Worm (Caenorhabditis elegans) whole organism, young adult: ENCODE data around the gene nhr-97.

Source experiments
- B0019.2 ChIP-seq: fragments of 200-800 bp; sonication (Bioruptor generic); conservative IDR thresholded peaks from 2 replicates; pipeline ENCODE4 v1.3.6; 2022; ENCODE audit warnings: missing genetic modification reagents, missing genetic modification characterization, missing compliant biosample characterization
- B0261.1 ChIP-seq: sonication (generic microtip); optimal IDR thresholded peaks from 2 replicates; lab custom pipeline; 2016; ENCODE audit warnings: mild to moderate bottlenecking, missing genetic modification characterization, moderate library complexity, missing compliant biosample characterization
- C06A6.2 ChIP-seq: fragments of 200-800 bp; sonication (Bioruptor generic); conservative IDR thresholded peaks from 2 replicates; pipeline ENCODE4 v1.3.6; 2022; ENCODE audit warnings: missing genetic modification characterization, missing compliant biosample characterization
- F49E8.2 ChIP-seq: sonication (generic microtip); optimal IDR thresholded peaks from 3 replicates; lab custom pipeline; 2017; ENCODE audit warnings: missing genetic modification characterization, mild to moderate bottlenecking, missing compliant biosample characterization, antibody characterized with exemption, moderate library complexity; ENCODE audit not compliant: insufficient read depth
- Y53G8AR.9 ChIP-seq: fragments of 200-800 bp; sonication (Bioruptor generic); conservative IDR thresholded peaks from 2 replicates; pipeline ENCODE4 v1.3.6; 2022; ENCODE audit warnings: missing genetic modification reagents, missing genetic modification characterization, missing compliant biosample characterization
- Y67H2A.10 ChIP-seq: fragments of 200-800 bp; sonication (Bioruptor generic); conservative IDR thresholded peaks from 2 replicates; pipeline ENCODE4 v1.3.6; 2022; ENCODE audit warnings: missing genetic modification reagents, missing genetic modification characterization, missing compliant biosample characterization
- Y79H2A.3 ChIP-seq: fragments of 200-800 bp; sonication (Bioruptor generic); conservative IDR thresholded peaks from 2 replicates; pipeline ENCODE4 v1.3.6; 2022; ENCODE audit warnings: missing genetic modification reagents, missing genetic modification characterization, missing compliant biosample characterization
- ama-1 ChIP-seq, 3 experiments: fragments of 150-350 bp in 1 of 3; sonication (generic microtip) in 2 of 3; optimal IDR thresholded peaks; 2 replicates each; lab custom pipeline; 2014 to 2018; ENCODE audit warnings: missing biosample characterization in 2 of 3, missing genetic modification characterization in 2 of 3, missing genetic modification reagents in 2 of 3
- aptf-2 ChIP-seq: fragments of 200-800 bp; sonication (Bioruptor generic); conservative IDR thresholded peaks from 2 replicates; pipeline ENCODE4 v1.3.6; 2022; ENCODE audit warnings: missing genetic modification reagents, missing genetic modification characterization, missing compliant biosample characterization
- bed-1 ChIP-seq: fragments of 200-800 bp; sonication (Bioruptor generic); IDR thresholded peaks from 2 replicates; pipeline ENCODE4 v1.3.6; 2022; ENCODE audit warnings: missing genetic modification reagents, missing genetic modification characterization, missing compliant biosample characterization
- bed-2 ChIP-seq: fragments of 200-800 bp; sonication (Bioruptor generic); IDR thresholded peaks from 2 replicates; pipeline ENCODE4 v1.3.6; 2022; ENCODE audit warnings: missing genetic modification reagents, missing genetic modification characterization, missing compliant biosample characterization
- cebp-1 ChIP-seq, 2 experiments: fragments of 200-800 bp in 1 of 2; sonication (Bioruptor generic) in 1 of 2; sonication (generic microtip) in 1 of 2; IDR thresholded peaks in 1 of 2; optimal IDR thresholded peaks in 1 of 2; 2 replicates each; pipeline versions ENCODE4 v1.3.6 to Lab custom; 2017 to 2022; ENCODE audit warnings: missing compliant biosample characterization in 2 of 2, missing genetic modification characterization in 2 of 2, mild to moderate bottlenecking in 1 of 2, missing genetic modification reagents in 1 of 2, moderate library complexity in 1 of 2
- ceh-100 ChIP-seq: fragments of 200-800 bp; sonication (Bioruptor generic); IDR thresholded peaks from 2 replicates; pipeline ENCODE4 v1.3.6; 2022; ENCODE audit warnings: missing genetic modification reagents, missing genetic modification characterization, missing compliant biosample characterization
- ceh-40 ChIP-seq: fragments of 200-800 bp; sonication (Bioruptor generic); IDR thresholded peaks from 2 replicates; pipeline ENCODE4 v1.3.6; 2022; ENCODE audit warnings: missing genetic modification characterization, missing compliant biosample characterization
- ceh-79 ChIP-seq: sonication (generic microtip); optimal IDR thresholded peaks from 2 replicates; lab custom pipeline; 2017; ENCODE audit warnings: mild to moderate bottlenecking, missing genetic modification characterization, missing compliant biosample characterization
- ceh-91 ChIP-seq: fragments of 200-800 bp; sonication (Bioruptor generic); IDR thresholded peaks from 2 replicates; pipeline ENCODE4 v1.3.6; 2022; ENCODE audit warnings: missing genetic modification reagents, missing genetic modification characterization, missing compliant biosample characterization
- egl-18 ChIP-seq: fragments of 200-800 bp; sonication (Bioruptor generic); IDR thresholded peaks from 2 replicates; pipeline ENCODE4 v1.3.6; 2022; ENCODE audit warnings: missing genetic modification reagents, missing genetic modification characterization, missing compliant biosample characterization
- egl-44 ChIP-seq: fragments of 200-800 bp; sonication (Bioruptor generic); IDR thresholded peaks from 2 replicates; pipeline ENCODE4 v1.3.6; 2022; ENCODE audit warnings: missing genetic modification reagents, missing genetic modification characterization, missing compliant biosample characterization
- fkh-3 ChIP-seq: sonication (generic microtip); optimal IDR thresholded peaks from 2 replicates; lab custom pipeline; 2016; ENCODE audit warnings: mild to moderate bottlenecking, missing genetic modification characterization, missing compliant biosample characterization
- him-1 ChIP-seq: sonication (generic microtip); optimal IDR thresholded peaks from 2 replicates; lab custom pipeline; 2016; ENCODE audit warnings: missing genotype, missing genetic modification reagents, missing genetic modification characterization, missing compliant biosample characterization
- hmg-1.2 ChIP-seq: fragments of 200-800 bp; sonication (Bioruptor generic); IDR thresholded peaks from 2 replicates; pipeline ENCODE4 v1.3.6; 2022; ENCODE audit warnings: missing genetic modification reagents, missing genetic modification characterization, missing compliant biosample characterization
- hsf-1 ChIP-seq: fragments of 200-800 bp; sonication (Bioruptor generic); IDR thresholded peaks from 2 replicates; pipeline ENCODE4 v1.3.6; 2022; ENCODE audit warnings: missing genetic modification reagents, missing genetic modification characterization, missing compliant biosample characterization
- lag-1 ChIP-seq: fragments of 200-800 bp; sonication (Bioruptor generic); IDR thresholded peaks from 2 replicates; pipeline ENCODE4 v1.3.6; 2022; ENCODE audit warnings: missing genetic modification reagents, missing genetic modification characterization, missing compliant biosample characterization
- let-526 ChIP-seq: fragments of 200-800 bp; sonication (Bioruptor generic); IDR thresholded peaks from 2 replicates; pipeline ENCODE4 v1.3.6; 2022; ENCODE audit warnings: missing genetic modification reagents, missing genetic modification characterization, missing compliant biosample characterization
- lin-35 ChIP-seq, 3 experiments: fragments of 150-350 bp in 2 of 3; sonication (generic microtip) in 1 of 3; optimal IDR thresholded peaks; 2 replicates each; lab custom pipeline; 2014 to 2018; ENCODE audit warnings: missing biosample characterization in 3 of 3, missing genetic modification characterization in 3 of 3, missing genetic modification reagents in 3 of 3
- lsl-1 ChIP-seq: fragments of 200-800 bp; sonication (Bioruptor generic); optimal IDR thresholded peaks from 2 replicates; lab custom pipeline; 2018; ENCODE audit warnings: mild to moderate bottlenecking, missing genetic modification characterization, moderate library complexity, missing compliant biosample characterization
- madf-3 ChIP-seq: fragments of 200-800 bp; sonication (Bioruptor generic); IDR thresholded peaks from 2 replicates; pipeline ENCODE4 v1.3.6; 2022; ENCODE audit warnings: missing genetic modification reagents, missing genetic modification characterization, missing compliant biosample characterization
- madf-8 ChIP-seq: fragments of 200-800 bp; sonication (Bioruptor generic); conservative IDR thresholded peaks from 2 replicates; pipeline ENCODE4 v1.3.6; 2022; ENCODE audit warnings: missing genetic modification reagents, missing genetic modification characterization, missing compliant biosample characterization
- mcd-1 ChIP-seq: fragments of 200-800 bp; sonication (Bioruptor generic); IDR thresholded peaks from 2 replicates; pipeline ENCODE4 v1.3.6; 2022; ENCODE audit warnings: missing genetic modification reagents, missing genetic modification characterization, missing compliant biosample characterization
- mes-4 ChIP-seq: sonication (generic microtip); optimal IDR thresholded peaks from 2 replicates; lab custom pipeline; 2016; ENCODE audit warnings: missing genotype, missing genetic modification characterization, missing compliant biosample characterization
- nfyb-1 ChIP-seq: fragments of 200-800 bp; sonication (Bioruptor generic); IDR thresholded peaks from 2 replicates; pipeline ENCODE4 v1.3.6; 2022; ENCODE audit warnings: missing genetic modification reagents, missing genetic modification characterization, missing compliant biosample characterization
- nhr-179 ChIP-seq: sonication (generic microtip); optimal IDR thresholded peaks from 2 replicates; lab custom pipeline; 2016; ENCODE audit warnings: mild to moderate bottlenecking, missing genetic modification characterization, missing compliant biosample characterization
- nhr-80 ChIP-seq: sonication (generic microtip); optimal IDR thresholded peaks from 2 replicates; lab custom pipeline; 2016; ENCODE audit warnings: missing genetic modification characterization, missing compliant biosample characterization
- pbrm-1 ChIP-seq: fragments of 200-800 bp; sonication (Bioruptor generic); IDR thresholded peaks from 2 replicates; pipeline ENCODE4 v1.3.6; 2022; ENCODE audit warnings: missing genetic modification reagents, missing genetic modification characterization, missing compliant biosample characterization
- pha-4 ChIP-seq: fragments of 150-350 bp; sonication (generic microtip); optimal IDR thresholded peaks from 2 replicates; lab custom pipeline; 2014; ENCODE audit warnings: missing biosample characterization, missing genetic modification reagents, missing genetic modification characterization
- rcor-1 ChIP-seq: fragments of 200-800 bp; sonication (Bioruptor generic); IDR thresholded peaks from 2 replicates; pipeline ENCODE4 v1.3.6; 2022; ENCODE audit warnings: missing genetic modification reagents, missing genetic modification characterization, missing compliant biosample characterization
- sdz-38 ChIP-seq: sonication (generic microtip); optimal IDR thresholded peaks from 2 replicates; lab custom pipeline; 2016; ENCODE audit warnings: missing genotype, missing genetic modification characterization, missing compliant biosample characterization
- snpc-4 ChIP-seq, 5 experiments: fragments of 150-350 bp in 1 of 5; sonication (generic microtip) in 4 of 5; optimal IDR thresholded peaks; 2 replicates each; lab custom pipeline; 2014 to 2018; ENCODE audit warnings: missing genetic modification characterization in 5 of 5, missing biosample characterization in 3 of 5, antibody characterized with exemption in 2 of 5, mild to moderate bottlenecking in 2 of 5, missing compliant biosample characterization in 2 of 5, missing genotype in 2 of 5, moderate library complexity in 2 of 5, missing genetic modification reagents in 1 of 5
- tbx-9 ChIP-seq: sonication (generic microtip); optimal IDR thresholded peaks from 2 replicates; lab custom pipeline; 2016; ENCODE audit warnings: borderline replicate concordance, missing genetic modification characterization, inconsistent platforms, missing compliant biosample characterization
- tlf-1 ChIP-seq: fragments of 200-800 bp; sonication (Bioruptor generic); optimal IDR thresholded peaks from 2 replicates; lab custom pipeline; 2018; ENCODE audit warnings: mild to moderate bottlenecking, missing genetic modification characterization, missing compliant biosample characterization
- unc-62 ChIP-seq: fragments of 150-350 bp; optimal IDR thresholded peaks from 2 replicates; lab custom pipeline; 2014; ENCODE audit warnings: missing biosample characterization, missing genetic modification reagents, missing genetic modification characterization
- xnd-1 ChIP-seq: sonication (generic microtip); optimal IDR thresholded peaks from 2 replicates; lab custom pipeline; 2016; ENCODE audit warnings: missing genotype, missing genetic modification reagents, missing genetic modification characterization, missing compliant biosample characterization
- ztf-26 ChIP-seq: sonication (generic microtip); optimal IDR thresholded peaks from 2 replicates; lab custom pipeline; 2017; ENCODE audit warnings: missing genetic modification characterization, missing compliant biosample characterization
- ztf-28 ChIP-seq: fragments of 200-800 bp; sonication (Bioruptor generic); IDR thresholded peaks from 2 replicates; pipeline ENCODE4 v1.3.6; 2022; ENCODE audit warnings: missing genetic modification reagents, missing genetic modification characterization, missing compliant biosample characterization
- ztf-6 ChIP-seq: fragments of 200-800 bp; sonication (Bioruptor generic); IDR thresholded peaks from 2 replicates; pipeline ENCODE4 v1.3.6; 2022; ENCODE audit warnings: missing genetic modification reagents, missing genetic modification characterization, missing compliant biosample characterization

nhr-97 gene

DNA sequence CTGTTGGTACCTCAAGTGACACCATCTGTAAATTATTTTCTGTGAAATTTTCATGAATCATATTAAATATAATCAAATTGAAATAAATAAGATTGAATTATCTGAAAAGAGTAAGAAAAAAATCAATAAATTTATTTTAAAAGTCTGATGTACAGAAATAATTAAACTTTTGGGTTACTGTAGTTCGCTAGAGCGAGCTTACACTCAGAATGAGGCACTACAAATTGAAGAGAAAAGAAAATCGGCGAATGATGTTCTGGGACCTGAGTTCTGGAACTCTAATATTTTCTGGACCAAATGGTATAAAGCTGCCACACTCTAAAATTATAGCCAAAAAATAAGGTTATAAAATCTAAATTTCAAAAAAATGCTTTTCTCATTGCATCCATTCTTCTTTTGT is 23.5 kb upstream of the nhr-97 start:
- TF ChIP-seq snpc-4 (GFP tag; optimal IDR thresholded peaks at IDR 0.05; lab: Kevin White, UChicago) (no peak), snpc-4 (tag; optimal IDR thresholded peaks at IDR 0.05; lab: Kevin White, UChicago) (peak in 1 of 4 experiments; percentile 7), him-1 (tag; lab: Kevin White, UChicago) (peak; percentile 9), fkh-3 (tag; lab: Kevin White, UChicago) (no peak), pbrm-1 (no peak), ztf-28 (GFP tag; lab: Robert Waterston, UW) (no peak), ceh-40 (GFP tag; lab: Robert Waterston, UW) (no peak), nhr-179 (no peak), egl-44 (no peak), ztf-6 (no peak), egl-18 (GFP tag; lab: Robert Waterston, UW) (no peak), madf-3 (GFP tag; lab: Robert Waterston, UW) (no peak), hsf-1 (no peak), lsl-1 (GFP tag; lab: Kevin White, UChicago) (peak; percentile 84), mes-4 (no peak), ceh-100 (GFP tag; lab: Robert Waterston, UW) (peak; percentile 64), mcd-1 (GFP tag; lab: Robert Waterston, UW) (0 out of 2 replicates have a peak, but pooled peaks have one; percentile 26)

DNA sequence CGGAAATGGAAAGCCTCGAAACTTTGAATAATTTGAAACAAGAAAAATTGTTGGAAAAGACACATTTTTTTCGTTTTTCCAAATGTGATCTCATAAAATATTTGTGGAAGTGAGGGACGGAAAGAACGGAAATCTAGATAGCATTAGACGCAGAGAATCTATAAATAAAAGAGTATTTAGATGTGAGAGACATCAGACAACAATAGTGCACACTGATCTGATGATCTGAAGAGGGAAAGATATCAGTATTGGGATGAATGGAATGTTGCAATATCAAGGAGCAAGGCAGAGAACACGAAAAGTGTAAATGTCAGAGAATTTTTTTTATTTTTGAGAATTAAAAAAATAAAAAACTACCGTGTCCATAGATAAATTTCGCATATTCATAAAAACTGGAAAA is 22.6 kb upstream of the nhr-97 start:
- TF ChIP-seq tbx-9 (tag; lab: Kevin White, UChicago), result no peak
- peak; percentile 9; the same call in 1 of the 2 replicates for TF ChIP-seq hmg-1.2 (GFP tag; lab: Robert Waterston, UW)

DNA sequence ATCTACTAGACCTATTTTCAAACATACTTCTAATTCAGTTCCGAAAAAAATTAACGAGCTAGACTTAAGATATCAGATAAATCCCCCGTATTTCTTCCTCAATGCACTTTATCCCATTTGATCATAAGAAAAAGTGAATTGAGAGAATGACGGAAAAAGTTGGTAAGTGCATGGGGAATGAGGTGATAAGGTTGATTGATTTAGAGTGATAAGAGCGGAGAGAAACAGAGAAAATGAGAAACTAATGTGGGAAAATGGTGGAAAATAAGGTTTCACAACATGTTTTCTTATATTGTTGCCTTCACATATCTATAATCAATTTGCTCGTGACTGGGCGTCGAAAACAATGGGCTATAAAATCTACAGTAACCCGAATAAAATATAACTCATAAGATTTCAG is 21.7 kb upstream of the nhr-97 start:
- TF ChIP-seq mes-4 (no peak), nfyb-1 (0 out of 2 replicates have a peak, but pooled peaks have one; percentile 17), aptf-2 (no peak), ztf-26 (tag; lab: Kevin White, UChicago) (no peak), bed-1 (no peak), lin-35 (GFP tag; optimal IDR thresholded peaks at IDR 0.05; lab: Kevin White, UChicago) (no peak), madf-8 (GFP tag; lab: Robert Waterston, UW) (no peak), F49E8.2 (tag; lab: Kevin White, UChicago) (no peak), lag-1 (no peak), rcor-1 (GFP tag; lab: Robert Waterston, UW) (no peak), pha-4 (tag; lab: Kevin White, UChicago) (no peak), cebp-1 (GFP tag; IDR thresholded peaks at IDR 0.05; lab: Robert Waterston, UW) (peak; percentile 24; the same call in 1 of the 2 replicates), cebp-1 (tag; optimal IDR thresholded peaks at IDR 0.05; lab: Kevin White, UChicago) (peak; percentile 77), xnd-1 (tag; lab: Kevin White, UChicago) (no peak), snpc-4 (GFP tag; optimal IDR thresholded peaks at IDR 0.05; lab: Kevin White, UChicago) (no peak), snpc-4 (tag; optimal IDR thresholded peaks at IDR 0.05; lab: Kevin White, UChicago) (no peak), B0019.2 (GFP tag; lab: Robert Waterston, UW) (no peak), nhr-80 (tag; lab: Kevin White, UChicago) (peak; percentile 49), unc-62 (no peak), tlf-1 (GFP tag; lab: Kevin White, UChicago) (no peak), C06A6.2 (GFP tag; lab: Robert Waterston, UW) (no peak), ama-1 (optimal IDR thresholded peaks at IDR 0.05; lab: Kevin White, UChicago) (no peak), ama-1 (GFP tag; optimal IDR thresholded peaks at IDR 0.05; lab: Kevin White, UChicago) (no peak), B0261.1 (tag; lab: Kevin White, UChicago) (no peak), bed-2 (GFP tag; lab: Robert Waterston, UW) (no peak), ceh-91 (no peak), Y53G8AR.9 (GFP tag; lab: Robert Waterston, UW) (no peak), sdz-38 (tag; lab: Kevin White, UChicago) (no peak), Y79H2A.3 (no peak), ceh-79 (tag; lab: Kevin White, UChicago) (no peak), Y67H2A.10 (GFP tag; lab: Robert Waterston, UW) (no peak), let-526 (GFP tag; lab: Robert Waterston, UW) (no peak)
